Comparison of ENCODE assay signal across 2 fruit fly cellular contexts in the genomic region with DNA sequence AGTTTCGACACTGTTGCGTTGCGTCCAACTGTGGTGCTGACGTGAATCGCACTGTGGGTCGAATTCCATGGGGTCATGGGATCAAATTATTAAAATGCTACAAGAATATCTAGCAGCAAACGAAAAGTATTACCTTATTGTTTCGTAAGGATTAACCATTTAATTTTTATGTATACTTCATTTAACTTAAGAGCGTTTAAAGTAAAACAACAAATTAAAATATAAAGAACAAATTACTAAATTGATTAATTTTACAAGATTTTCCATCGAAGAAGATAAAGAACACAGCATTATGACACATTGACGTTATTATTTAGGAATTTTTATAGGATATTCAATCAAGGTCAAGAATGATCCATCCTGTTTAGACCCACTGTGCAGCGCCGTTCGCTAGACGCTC.
TF ChIP-seq lines count a peak whose summit lies in the region.

No protein-coding gene starts in this region.

TF ChIP-seq in whole organism, embryonic, 481 proteins besides CTCF, POLR2A, EP300 and RAD21 (continued from another document and continues in another):
- TF ChIP-seq da (GFP tag; optimal IDR thresholded peaks at IDR 0.05; lab: Kevin White, UChicago): no peak
- TF ChIP-seq D19A (tag; optimal IDR thresholded peaks at IDR 0.05; lab: Kevin White, UChicago): peak; percentile 47
- TF ChIP-seq CG11085 (GFP tag; IDR thresholded peaks at IDR 0.05; lab: Robert Waterston, UW): no peak
- TF ChIP-seq oc (tag; optimal IDR thresholded peaks at IDR 0.05; lab: Kevin White, UChicago): no peak
- TF ChIP-seq CG14667 (GFP tag; IDR thresholded peaks at IDR 0.05; lab: Robert Waterston, UW): no peak
- no peak for TF ChIP-seq CG17802 (tag; optimal IDR thresholded peaks at IDR 0.05; lab: Kevin White, UChicago)
- TF ChIP-seq insv (GFP tag; optimal IDR thresholded peaks at IDR 0.05; lab: Kevin White, UChicago): no peak
- no peak for TF ChIP-seq CG30431 (GFP tag; optimal IDR thresholded peaks at IDR 0.05; lab: Kevin White, UChicago)
- peak; percentile 14 for TF ChIP-seq Six4 (GFP tag; optimal IDR thresholded peaks at IDR 0.05; lab: Kevin White, UChicago)
- 0 out of 2 replicates have a peak, but pooled peaks have one; percentile 5 for TF ChIP-seq ttk (GFP tag; IDR thresholded peaks at IDR 0.05; lab: Robert Waterston, UW)
- no peak for TF ChIP-seq CG2202 (tag; optimal IDR thresholded peaks at IDR 0.05; lab: Kevin White, UChicago)
- no peak for TF ChIP-seq CG12236 (GFP tag; optimal IDR thresholded peaks at IDR 0.05; lab: Kevin White, UChicago)
- no peak for TF ChIP-seq CG13123 (GFP tag; optimal IDR thresholded peaks at IDR 0.05; lab: Kevin White, UChicago)
- TF ChIP-seq dimm (GFP tag; IDR thresholded peaks at IDR 0.05; lab: Robert Waterston, UW): no peak
- no peak for TF ChIP-seq Fer2 (tag; optimal IDR thresholded peaks at IDR 0.05; lab: Kevin White, UChicago)
- peak; percentile 45 for TF ChIP-seq lab (GFP tag; optimal IDR thresholded peaks at IDR 0.05; lab: Kevin White, UChicago)
- TF ChIP-seq CG18764 (GFP tag; optimal IDR thresholded peaks at IDR 0.05; lab: Kevin White, UChicago): no peak
- TF ChIP-seq aop (GFP tag; IDR thresholded peaks at IDR 0.05; lab: Robert Waterston, UW): no peak
- no peak for TF ChIP-seq ranshi (GFP tag; IDR thresholded peaks at IDR 0.05; lab: Robert Waterston, UW)
- TF ChIP-seq grn (GFP tag; optimal IDR thresholded peaks at IDR 0.05; lab: Kevin White, UChicago): no peak
- TF ChIP-seq schlank (tag; optimal IDR thresholded peaks at IDR 0.05; lab: Kevin White, UChicago): no peak
- TF ChIP-seq GATAe (GFP tag; conservative IDR thresholded peaks at IDR 0.05; lab: Robert Waterston, UW): no peak
- no peak for TF ChIP-seq sob (GFP tag; IDR thresholded peaks at IDR 0.05; lab: Robert Waterston, UW)
- peak; percentile 30 for TF ChIP-seq CG13775 (GFP tag; optimal IDR thresholded peaks at IDR 0.05; lab: Kevin White, UChicago)
- TF ChIP-seq chm (GFP tag; IDR thresholded peaks at IDR 0.05; lab: Robert Waterston, UW): no peak
- peak; percentile 45 for TF ChIP-seq org-1 (GFP tag; optimal IDR thresholded peaks at IDR 0.05; lab: Kevin White, UChicago)
- no peak for TF ChIP-seq Side (GFP tag; optimal IDR thresholded peaks at IDR 0.05; lab: Kevin White, UChicago)
- TF ChIP-seq CG10979 (tag; optimal IDR thresholded peaks at IDR 0.05; lab: Kevin White, UChicago): peak; percentile 49
- TF ChIP-seq Hr39 (optimal IDR thresholded peaks at IDR 0.05; lab: Kevin White, UChicago): no peak
- no peak for TF ChIP-seq en (GFP tag; optimal IDR thresholded peaks at IDR 0.05; lab: Kevin White, UChicago)
- no peak for TF ChIP-seq CG8359 (GFP tag; optimal IDR thresholded peaks at IDR 0.05; lab: Kevin White, UChicago; ENCODE audit: borderline replicate concordance)
- no peak for TF ChIP-seq pita (GFP tag; optimal IDR thresholded peaks at IDR 0.05; lab: Kevin White, UChicago)
- TF ChIP-seq Hr78 (GFP tag; optimal IDR thresholded peaks at IDR 0.05; lab: Kevin White, UChicago): peak in 1 of 2 experiments; percentile 44
- TF ChIP-seq CG14441 (GFP tag; IDR thresholded peaks at IDR 0.05; lab: Robert Waterston, UW): no peak
- TF ChIP-seq Lim3 (GFP tag; IDR thresholded peaks at IDR 0.05; lab: Robert Waterston, UW): no peak
- TF ChIP-seq pfk (GFP tag; optimal IDR thresholded peaks at IDR 0.05; lab: Kevin White, UChicago): no peak
- peak; percentile 28; the same call in 1 of the 3 replicates for TF ChIP-seq otp (GFP tag; IDR thresholded peaks at IDR 0.05; lab: Robert Waterston, UW)
- no peak for TF ChIP-seq Mes4 (GFP tag; optimal IDR thresholded peaks at IDR 0.05; lab: Kevin White, UChicago)
- no peak for TF ChIP-seq tup (GFP tag; optimal IDR thresholded peaks at IDR 0.05; lab: Kevin White, UChicago)
- TF ChIP-seq klu (GFP tag; IDR thresholded peaks at IDR 0.05; lab: Robert Waterston, UW): no peak
- TF ChIP-seq Drgx (GFP tag; IDR thresholded peaks at IDR 0.05; lab: Robert Waterston, UW): peak; percentile 45; the same call in 1 of the 2 replicates
- no peak for TF ChIP-seq CG32772 (GFP tag; IDR thresholded peaks at IDR 0.05; lab: Robert Waterston, UW)
- no peak for TF ChIP-seq chn (GFP tag; optimal IDR thresholded peaks at IDR 0.05; lab: Kevin White, UChicago)
- no peak for TF ChIP-seq sima (GFP tag; optimal IDR thresholded peaks at IDR 0.05; lab: Kevin White, UChicago)
- peak; percentile 31; the same call in 1 of the 2 replicates for TF ChIP-seq Rfx (GFP tag; IDR thresholded peaks at IDR 0.05; lab: Robert Waterston, UW)
- peak; percentile 52 for TF ChIP-seq Hsf (GFP tag; optimal IDR thresholded peaks at IDR 0.05; lab: Kevin White, UChicago)
- TF ChIP-seq ewg (GFP tag; optimal IDR thresholded peaks at IDR 0.05; lab: Kevin White, UChicago): peak; percentile 46
- TF ChIP-seq CG2889 (GFP tag; IDR thresholded peaks at IDR 0.05; lab: Robert Waterston, UW): no peak
- no peak for TF ChIP-seq Spps (tag; optimal IDR thresholded peaks at IDR 0.05; lab: Kevin White, UChicago)
- no peak for TF ChIP-seq CG9876 (GFP tag; optimal IDR thresholded peaks at IDR 0.05; lab: Kevin White, UChicago)
- TF ChIP-seq exex (tag; optimal IDR thresholded peaks at IDR 0.05; lab: Kevin White, UChicago): no peak
- TF ChIP-seq sr (GFP tag; IDR thresholded peaks at IDR 0.05; lab: Robert Waterston, UW): no peak
- no peak for TF ChIP-seq Tbp (GFP tag; optimal IDR thresholded peaks at IDR 0.05; lab: Kevin White, UChicago)
- TF ChIP-seq zen (tag; optimal IDR thresholded peaks at IDR 0.05; lab: Kevin White, UChicago): no peak
- TF ChIP-seq ro (GFP tag; IDR thresholded peaks at IDR 0.05; lab: Robert Waterston, UW): no peak
- no peak for TF ChIP-seq Adf1 (GFP tag; IDR thresholded peaks at IDR 0.05; lab: Robert Waterston, UW)
- peak; percentile 62 for TF ChIP-seq Ssrp (tag; optimal IDR thresholded peaks at IDR 0.05; lab: Kevin White, UChicago)
- TF ChIP-seq mirr (GFP tag; optimal IDR thresholded peaks at IDR 0.05; lab: Kevin White, UChicago): no peak
- no peak for TF ChIP-seq CG6175 (GFP tag; IDR thresholded peaks at IDR 0.05; lab: Robert Waterston, UW)
- no peak for TF ChIP-seq CG12071 (GFP tag; optimal IDR thresholded peaks at IDR 0.05; lab: Kevin White, UChicago)
- peak; percentile 26 for TF ChIP-seq D19B (GFP tag; optimal IDR thresholded peaks at IDR 0.05; lab: Kevin White, UChicago)
- TF ChIP-seq gsb-n (tag; optimal IDR thresholded peaks at IDR 0.05; lab: Kevin White, UChicago): no peak
- no peak for TF ChIP-seq ftz-f1 (GFP tag; optimal IDR thresholded peaks at IDR 0.05; lab: Kevin White, UChicago)
- TF ChIP-seq unpg (GFP tag; optimal IDR thresholded peaks at IDR 0.05; lab: Kevin White, UChicago): peak; percentile 50
- no peak for TF ChIP-seq cato (GFP tag; optimal IDR thresholded peaks at IDR 0.05; lab: Kevin White, UChicago; ENCODE audit: borderline replicate concordance)
- no peak for TF ChIP-seq CG1647 (GFP tag; optimal IDR thresholded peaks at IDR 0.05; lab: Kevin White, UChicago)
- no peak for TF ChIP-seq CG8478 (optimal IDR thresholded peaks at IDR 0.05; lab: Kevin White, UChicago)

TF ChIP-seq in whole organism, prepupa, 60 proteins besides CTCF, POLR2A, EP300 and RAD21 (continued from another document):
- no peak for TF ChIP-seq Sox102F (GFP tag; optimal IDR thresholded peaks at IDR 0.05; lab: Kevin White, UChicago)
- peak; percentile 6 for TF ChIP-seq Sox15 (GFP tag; optimal IDR thresholded peaks at IDR 0.05; lab: Kevin White, UChicago)
- TF ChIP-seq fd59A (GFP tag; optimal IDR thresholded peaks at IDR 0.05; lab: Kevin White, UChicago): no peak
- no peak for TF ChIP-seq CG11902 (GFP tag; optimal IDR thresholded peaks at IDR 0.05; lab: Kevin White, UChicago)
- TF ChIP-seq CG3919 (GFP tag; optimal IDR thresholded peaks at IDR 0.05; lab: Kevin White, UChicago): peak; percentile 10
- no peak for TF ChIP-seq CG6808 (GFP tag; optimal IDR thresholded peaks at IDR 0.05; lab: Kevin White, UChicago)
- TF ChIP-seq CG6276 (GFP tag; optimal IDR thresholded peaks at IDR 0.05; lab: Kevin White, UChicago): peak; percentile 42
- TF ChIP-seq CG1621 (tag; optimal IDR thresholded peaks at IDR 0.05; lab: Kevin White, UChicago): no peak
- TF ChIP-seq CG10631 (GFP tag; optimal IDR thresholded peaks at IDR 0.05; lab: Kevin White, UChicago): no peak
- TF ChIP-seq svp (GFP tag; lab: Kevin White, UChicago): peak; percentile 61
- peak; percentile 24 for TF ChIP-seq Sox14 (GFP tag; optimal IDR thresholded peaks at IDR 0.05; lab: Kevin White, UChicago)
- peak; percentile 12 for TF ChIP-seq CG34406 (GFP tag; optimal IDR thresholded peaks at IDR 0.05; lab: Kevin White, UChicago)
- no peak for TF ChIP-seq CG10669 (GFP tag; optimal IDR thresholded peaks at IDR 0.05; lab: Kevin White, UChicago)
- no peak for TF ChIP-seq CG7368 (GFP tag; optimal IDR thresholded peaks at IDR 0.05; lab: Kevin White, UChicago)
- peak; percentile 58 for TF ChIP-seq Hr4 (GFP tag; optimal IDR thresholded peaks at IDR 0.05; lab: Kevin White, UChicago)
- TF ChIP-seq esn (GFP tag; optimal IDR thresholded peaks at IDR 0.05; lab: Kevin White, UChicago): peak; percentile 44
- TF ChIP-seq fkh (GFP tag; optimal IDR thresholded peaks at IDR 0.05; lab: Kevin White, UChicago): no peak
- TF ChIP-seq CG8119 (GFP tag; IDR thresholded peaks at IDR 0.05; lab: Robert Waterston, UW): peak; percentile 71; the same call in 2 of the 3 replicates
- TF ChIP-seq Hr38 (GFP tag; optimal IDR thresholded peaks at IDR 0.05; lab: Kevin White, UChicago): no peak
- TF ChIP-seq Met (GFP tag; optimal IDR thresholded peaks at IDR 0.05; lab: Kevin White, UChicago): peak; percentile 11
- no peak for TF ChIP-seq CG8632 (GFP tag; optimal IDR thresholded peaks at IDR 0.05; lab: Kevin White, UChicago)
- peak; percentile 49 for TF ChIP-seq net (GFP tag; optimal IDR thresholded peaks at IDR 0.05; lab: Kevin White, UChicago)
- TF ChIP-seq Hr39 (GFP tag; optimal IDR thresholded peaks at IDR 0.05; lab: Kevin White, UChicago): peak; percentile 16
- TF ChIP-seq vri (GFP tag; optimal IDR thresholded peaks at IDR 0.05; lab: Kevin White, UChicago): no peak
- no peak for TF ChIP-seq CG16779 (tag; optimal IDR thresholded peaks at IDR 0.05; lab: Kevin White, UChicago)
- no peak for TF ChIP-seq CG6792 (GFP tag; optimal IDR thresholded peaks at IDR 0.05; lab: Kevin White, UChicago)
- peak; percentile 40 for TF ChIP-seq OdsH (GFP tag; optimal IDR thresholded peaks at IDR 0.05; lab: Kevin White, UChicago)
- TF ChIP-seq cyc (GFP tag; optimal IDR thresholded peaks at IDR 0.05; lab: Kevin White, UChicago): no peak
- no peak for TF ChIP-seq salr (GFP tag; optimal IDR thresholded peaks at IDR 0.05; lab: Kevin White, UChicago)
- TF ChIP-seq dsx (GFP tag; optimal IDR thresholded peaks at IDR 0.05; lab: Kevin White, UChicago; ENCODE audit: poor library complexity, severe bottlenecking): no peak
- no peak for TF ChIP-seq CG8319 (GFP tag; optimal IDR thresholded peaks at IDR 0.05; lab: Kevin White, UChicago)
- peak; percentile 25 for TF ChIP-seq acj6 (GFP tag; optimal IDR thresholded peaks at IDR 0.05; lab: Kevin White, UChicago)
- no peak for TF ChIP-seq Smox (GFP tag; optimal IDR thresholded peaks at IDR 0.05; lab: Kevin White, UChicago)
- 0 out of 3 replicates have a peak, but pooled peaks have one; percentile 48 for TF ChIP-seq eg (GFP tag; IDR thresholded peaks at IDR 0.05; lab: Robert Waterston, UW)
- TF ChIP-seq dac (GFP tag; optimal IDR thresholded peaks at IDR 0.05; lab: Kevin White, UChicago): no peak
- no peak for TF ChIP-seq Eip75B (GFP tag; optimal IDR thresholded peaks at IDR 0.05; lab: Kevin White, UChicago)
- TF ChIP-seq CG15336 (GFP tag; IDR thresholded peaks at IDR 0.05; lab: Robert Waterston, UW): peak; percentile 71
- peak; percentile 12 for TF ChIP-seq topi (GFP tag; optimal IDR thresholded peaks at IDR 0.05; lab: Kevin White, UChicago)
TF ChIP-seq in whole organism, prepupa: peak in this region for 26.
